Fruit fly (Drosophila melanogaster): ENCODE results near the gene mRpL47.

mRpL47 gene

dm6 chr3R:9533181-9534124, 17.7 kb upstream of the mRpL47 start (continued):
- peak; percentile 92 for TF ChIP-seq shn (GFP tag; optimal IDR thresholded peaks at IDR 0.05)
- peak; percentile 67; the same call in 1 of the 2 replicates for TF ChIP-seq CG16779 (GFP tag; IDR thresholded peaks at IDR 0.05)
- TF ChIP-seq p53 (GFP tag; optimal IDR thresholded peaks at IDR 0.05), result peak; percentile 72
- TF ChIP-seq tgo (GFP tag; IDR thresholded peaks at IDR 0.05), result peak; percentile 92
- peak; percentile 97 for TF ChIP-seq CG6765 (GFP tag; optimal IDR thresholded peaks at IDR 0.05)
- TF ChIP-seq CG14965 (GFP tag; optimal IDR thresholded peaks at IDR 0.05; ENCODE audit: borderline replicate concordance), result no peak
- TF ChIP-seq ems (GFP tag; optimal IDR thresholded peaks at IDR 0.05), result peak; percentile 88
- TF ChIP-seq D19A (tag; optimal IDR thresholded peaks at IDR 0.05), result peak; percentile 94
- peak; percentile 2 for TF ChIP-seq bigmax (GFP tag; optimal IDR thresholded peaks at IDR 0.05)
- peak; percentile 93 for TF ChIP-seq Vsx1 (GFP tag; optimal IDR thresholded peaks at IDR 0.05)
- TF ChIP-seq CG12391 (tag; optimal IDR thresholded peaks at IDR 0.05), result peak; percentile 94
- TF ChIP-seq CG3726 (GFP tag; IDR thresholded peaks at IDR 0.05), result peak; percentile 62; the same call in 1 of the 3 replicates
- TF ChIP-seq CG12942 (GFP tag; optimal IDR thresholded peaks at IDR 0.05), result peak; percentile 91
- 0 out of 2 replicates have a peak, but pooled peaks have one; percentile 15 for TF ChIP-seq GATAe (GFP tag; conservative IDR thresholded peaks at IDR 0.05)
- TF ChIP-seq caup (GFP tag; optimal IDR thresholded peaks at IDR 0.05; ENCODE audit: severe bottlenecking), result peak; percentile 95
- no peak for TF ChIP-seq zf30C (GFP tag; optimal IDR thresholded peaks at IDR 0.05)
- TF ChIP-seq CG5245 (GFP tag; optimal IDR thresholded peaks at IDR 0.05), result peak; percentile 84
- peak; percentile 87 for TF ChIP-seq CG11093 (GFP tag; IDR thresholded peaks at IDR 0.05)
- TF ChIP-seq CG2129 (GFP tag; IDR thresholded peaks at IDR 0.05; ENCODE audit: partially characterized antibody), result no peak
- peak; percentile 83 for TF ChIP-seq CG7987 (GFP tag; optimal IDR thresholded peaks at IDR 0.05)
- peak; percentile 93 for TF ChIP-seq sug (tag; optimal IDR thresholded peaks at IDR 0.05)
- TF ChIP-seq CG11723 (GFP tag; optimal IDR thresholded peaks at IDR 0.05), result peak; percentile 96
- TF ChIP-seq CG17802 (tag; optimal IDR thresholded peaks at IDR 0.05), result peak; percentile 74
- peak; percentile 86 for TF ChIP-seq crc (GFP tag; optimal IDR thresholded peaks at IDR 0.05)
- peak; percentile 99 for TF ChIP-seq CG2678 (tag; optimal IDR thresholded peaks at IDR 0.05)
- peak; percentile 80 for TF ChIP-seq mirr (GFP tag; optimal IDR thresholded peaks at IDR 0.05)
- no peak for TF ChIP-seq HLH4C (GFP tag; IDR thresholded peaks at IDR 0.05; ENCODE audit: partially characterized antibody)
- TF ChIP-seq NFAT (GFP tag; IDR thresholded peaks at IDR 0.05), result peak; percentile 56
- TF ChIP-seq psq (GFP tag; optimal IDR thresholded peaks at IDR 0.05), result peak; percentile 65
- TF ChIP-seq Meics (GFP tag; optimal IDR thresholded peaks at IDR 0.05), result peak; percentile 98
- TF ChIP-seq so (GFP tag; IDR thresholded peaks at IDR 0.05), result peak; percentile 87; the same call in 2 of the 3 replicates
- peak; percentile 83 for TF ChIP-seq sisA (GFP tag; IDR thresholded peaks at IDR 0.05)
- TF ChIP-seq CHES-1-like (GFP tag; optimal IDR thresholded peaks at IDR 0.05), result peak; percentile 92
- peak; percentile 95 for TF ChIP-seq grau (tag; optimal IDR thresholded peaks at IDR 0.05)
- TF ChIP-seq Sry-δ (GFP tag; optimal IDR thresholded peaks at IDR 0.05), result peak; percentile 41
- peak; percentile 98 for TF ChIP-seq odd (GFP tag; optimal IDR thresholded peaks at IDR 0.05)
- TF ChIP-seq CG18764 (GFP tag; optimal IDR thresholded peaks at IDR 0.05), result peak; percentile 93
- TF ChIP-seq Mad (GFP tag; optimal IDR thresholded peaks at IDR 0.05), result peak; percentile 92
- TF ChIP-seq Lhr (GFP tag; optimal IDR thresholded peaks at IDR 0.05), result peak; percentile 81
- peak; percentile 83 for TF ChIP-seq CG15514 (GFP tag; optimal IDR thresholded peaks at IDR 0.05)
- TF ChIP-seq CG13424 (tag; optimal IDR thresholded peaks at IDR 0.05), result peak; percentile 97
- peak; percentile 86 for TF ChIP-seq al (GFP tag; IDR thresholded peaks at IDR 0.05)
- peak; percentile 71 for TF ChIP-seq CG11560 (tag; IDR thresholded peaks at IDR 0.05)
- TF ChIP-seq inv (GFP tag; IDR thresholded peaks at IDR 0.05; ENCODE audit: partially characterized antibody), result 0 out of 2 replicates have a peak, but pooled peaks have one; percentile 33
- TF ChIP-seq stwl (tag; optimal IDR thresholded peaks at IDR 0.05), result no peak
- peak; percentile 39; the same call in 1 of the 2 replicates for TF ChIP-seq CG8765 (GFP tag; IDR thresholded peaks at IDR 0.05)
- TF ChIP-seq D19B (GFP tag; optimal IDR thresholded peaks at IDR 0.05), result peak; percentile 94
